Worm (Caenorhabditis elegans) whole organism, young adult: Measurements from ENCODE around the gene F54C9.3.

Experiments used
- B0019.2 ChIP-seq: fragments of 200-800 bp; sonication (Bioruptor generic); conservative IDR thresholded peaks from 2 replicates; pipeline ENCODE4 v1.3.6; 2022; ENCODE audit warnings: missing genetic modification reagents, missing genetic modification characterization, missing compliant biosample characterization
- B0261.1 ChIP-seq: sonication (generic microtip); optimal IDR thresholded peaks from 2 replicates; lab custom pipeline; 2016; ENCODE audit warnings: mild to moderate bottlenecking, missing genetic modification characterization, moderate library complexity, missing compliant biosample characterization
- F37B4.10 ChIP-seq: fragments of 200-800 bp; sonication (Bioruptor generic); IDR thresholded peaks from 2 replicates; pipeline ENCODE4 v1.3.6; 2022; ENCODE audit warnings: missing genetic modification characterization, missing compliant biosample characterization
- F49E8.2 ChIP-seq: sonication (generic microtip); optimal IDR thresholded peaks from 3 replicates; lab custom pipeline; 2017; ENCODE audit warnings: missing genetic modification characterization, mild to moderate bottlenecking, missing compliant biosample characterization, antibody characterized with exemption, moderate library complexity; ENCODE audit not compliant: insufficient read depth
- F52B5.7 ChIP-seq: sonication (generic microtip); optimal IDR thresholded peaks from 2 replicates; lab custom pipeline; 2016; ENCODE audit warnings: mild to moderate bottlenecking, missing genetic modification characterization, missing compliant biosample characterization
- F55B11.4 ChIP-seq: sonication (generic microtip); optimal IDR thresholded peaks from 2 replicates; lab custom pipeline; 2016; ENCODE audit warnings: missing compliant biosample characterization, missing genetic modification characterization, borderline replicate concordance; ENCODE audit not compliant: insufficient read depth
- F57C9.4 ChIP-seq: sonication (generic microtip); optimal IDR thresholded peaks from 2 replicates; lab custom pipeline; 2017; ENCODE audit warnings: mild to moderate bottlenecking, missing genetic modification characterization, missing compliant biosample characterization
- K12H6.12 ChIP-seq: fragments of 200-800 bp; sonication (Bioruptor generic); optimal IDR thresholded peaks from 2 replicates; lab custom pipeline; 2018; ENCODE audit warnings: mild to moderate bottlenecking, missing genetic modification characterization, missing compliant biosample characterization
- Y67H2A.10 ChIP-seq: fragments of 200-800 bp; sonication (Bioruptor generic); conservative IDR thresholded peaks from 2 replicates; pipeline ENCODE4 v1.3.6; 2022; ENCODE audit warnings: missing genetic modification reagents, missing genetic modification characterization, missing compliant biosample characterization
- attf-5 ChIP-seq: fragments of 200-800 bp; sonication (Bioruptor generic); optimal IDR thresholded peaks from 2 replicates; lab custom pipeline; 2018; ENCODE audit warnings: mild to moderate bottlenecking, missing genetic modification characterization, missing compliant biosample characterization
- ceh-27 ChIP-seq: fragments of 200-800 bp; sonication (Bioruptor generic); optimal IDR thresholded peaks from 2 replicates; lab custom pipeline; 2018; ENCODE audit warnings: mild to moderate bottlenecking, missing genetic modification characterization, moderate library complexity, missing compliant biosample characterization
- ceh-91 ChIP-seq: fragments of 200-800 bp; sonication (Bioruptor generic); IDR thresholded peaks from 2 replicates; pipeline ENCODE4 v1.3.6; 2022; ENCODE audit warnings: missing genetic modification reagents, missing genetic modification characterization, missing compliant biosample characterization
- chd-7 ChIP-seq: sonication (generic microtip); optimal IDR thresholded peaks from 2 replicates; lab custom pipeline; 2016; ENCODE audit warnings: mild to moderate bottlenecking, missing genetic modification characterization, moderate library complexity, missing compliant biosample characterization
- dox-1 ChIP-seq: fragments of 200-800 bp; sonication (Bioruptor generic); IDR thresholded peaks from 2 replicates; pipeline ENCODE4 v1.3.6; 2022; ENCODE audit warnings: missing genetic modification reagents, missing genetic modification characterization, missing compliant biosample characterization
- egrh-3 ChIP-seq: fragments of 200-800 bp; sonication (Bioruptor generic); IDR thresholded peaks from 2 replicates; pipeline ENCODE4 v1.3.6; 2022; ENCODE audit warnings: missing genetic modification reagents, missing genetic modification characterization, missing compliant biosample characterization
- ets-4 ChIP-seq: fragments of 200-800 bp; sonication (Bioruptor generic); optimal IDR thresholded peaks from 2 replicates; lab custom pipeline; 2018; ENCODE audit warnings: mild to moderate bottlenecking, missing genetic modification characterization, missing compliant biosample characterization
- him-1 ChIP-seq: sonication (generic microtip); optimal IDR thresholded peaks from 2 replicates; lab custom pipeline; 2016; ENCODE audit warnings: missing genotype, missing genetic modification reagents, missing genetic modification characterization, missing compliant biosample characterization
- hmg-1.2 ChIP-seq: fragments of 200-800 bp; sonication (Bioruptor generic); IDR thresholded peaks from 2 replicates; pipeline ENCODE4 v1.3.6; 2022; ENCODE audit warnings: missing genetic modification reagents, missing genetic modification characterization, missing compliant biosample characterization
- hrde-1 ChIP-seq: sonication (generic microtip); optimal IDR thresholded peaks from 2 replicates; lab custom pipeline; 2016; ENCODE audit warnings: missing genetic modification characterization, mild to moderate bottlenecking, missing compliant biosample characterization, moderate library complexity, missing genotype, missing genetic modification reagents, borderline replicate concordance
- lin-35 ChIP-seq, 3 experiments: fragments of 150-350 bp in 2 of 3; sonication (generic microtip) in 1 of 3; optimal IDR thresholded peaks; 2 replicates each; lab custom pipeline; 2014 to 2018; ENCODE audit warnings: missing biosample characterization in 3 of 3, missing genetic modification characterization in 3 of 3, missing genetic modification reagents in 3 of 3
- lin-54 ChIP-seq: fragments of 200-800 bp; sonication (Bioruptor generic); optimal IDR thresholded peaks from 2 replicates; lab custom pipeline; 2018; ENCODE audit warnings: mild to moderate bottlenecking, missing genetic modification characterization, missing compliant biosample characterization
- lir-1 ChIP-seq: fragments of 200-800 bp; sonication (Bioruptor generic); conservative IDR thresholded peaks from 2 replicates; pipeline ENCODE4 v1.3.6; 2022; ENCODE audit warnings: missing genetic modification reagents, missing genetic modification characterization, missing compliant biosample characterization
- madf-10 ChIP-seq: sonication (generic microtip); optimal IDR thresholded peaks from 2 replicates; lab custom pipeline; 2016; ENCODE audit warnings: mild to moderate bottlenecking, missing genetic modification characterization, missing compliant biosample characterization
- madf-8 ChIP-seq: fragments of 200-800 bp; sonication (Bioruptor generic); conservative IDR thresholded peaks from 2 replicates; pipeline ENCODE4 v1.3.6; 2022; ENCODE audit warnings: missing genetic modification reagents, missing genetic modification characterization, missing compliant biosample characterization
- nfya-2 ChIP-seq: fragments of 200-800 bp; sonication (Bioruptor generic); IDR thresholded peaks from 2 replicates; pipeline ENCODE4 v1.3.6; 2022; ENCODE audit warnings: missing genetic modification reagents, missing genetic modification characterization, missing compliant biosample characterization
- rcor-1 ChIP-seq: fragments of 200-800 bp; sonication (Bioruptor generic); IDR thresholded peaks from 2 replicates; pipeline ENCODE4 v1.3.6; 2022; ENCODE audit warnings: missing genetic modification reagents, missing genetic modification characterization, missing compliant biosample characterization
- zfh-2 ChIP-seq: fragments of 200-800 bp; sonication (Bioruptor generic); conservative IDR thresholded peaks from 2 replicates; pipeline ENCODE4 v1.3.6; 2022; ENCODE audit warnings: missing genetic modification reagents, missing genetic modification characterization, missing compliant biosample characterization

The F54C9.3 gene

ce11 chrII:8516783-8517182 is 49.9 kb downstream of the F54C9.3 start, which contains the start of gene rnh-2 (continued):
- TF ChIP-seq F55B11.4 (tag; lab: Kevin White, UChicago): no peak
- TF ChIP-seq rcor-1 (GFP tag; lab: Robert Waterston, UW): 0 out of 2 replicates have a peak, but pooled peaks have one; percentile 33
- no peak for TF ChIP-seq B0261.1 (tag; lab: Kevin White, UChicago)
- peak; percentile 44; the same call in 1 of the 2 replicates for TF ChIP-seq Y67H2A.10 (GFP tag; lab: Robert Waterston, UW)
- TF ChIP-seq ets-4 (GFP tag; lab: Kevin White, UChicago): no peak
- no peak for TF ChIP-seq chd-7 (tag; lab: Kevin White, UChicago)
- no peak for TF ChIP-seq zfh-2
- TF ChIP-seq lin-35 (GFP tag; optimal IDR thresholded peaks at IDR 0.05; lab: Kevin White, UChicago): peak in 1 of 3 experiments; percentile 58
- peak; percentile 80 for TF ChIP-seq madf-8 (GFP tag; lab: Robert Waterston, UW)
- TF ChIP-seq F57C9.4 (tag; lab: Kevin White, UChicago): no peak
- no peak for TF ChIP-seq nfya-2
- TF ChIP-seq egrh-3: no peak
- TF ChIP-seq ceh-91 (GFP tag; lab: Robert Waterston, UW): peak; percentile 68
- peak; percentile 78 for TF ChIP-seq him-1 (tag; lab: Kevin White, UChicago)
- peak; percentile 1 for TF ChIP-seq K12H6.12 (tag; lab: Kevin White, UChicago)
- TF ChIP-seq ceh-27 (GFP tag; lab: Kevin White, UChicago): peak; percentile 63
- TF ChIP-seq F52B5.7 (tag; lab: Kevin White, UChicago): no peak
- peak; percentile 60 for TF ChIP-seq hmg-1.2 (GFP tag; lab: Robert Waterston, UW)
- peak; percentile 65 for TF ChIP-seq F49E8.2 (tag; lab: Kevin White, UChicago)
- TF ChIP-seq B0019.2 (GFP tag; lab: Robert Waterston, UW): peak; percentile 70; the same call in 1 of the 2 replicates
- TF ChIP-seq dox-1 (GFP tag; lab: Robert Waterston, UW): peak; percentile 84
- TF ChIP-seq madf-10 (tag; lab: Kevin White, UChicago): peak; percentile 49
- peak; percentile 76 for TF ChIP-seq lin-54 (GFP tag; lab: Kevin White, UChicago)
- TF ChIP-seq F37B4.10: no peak
- 0 out of 2 replicates have a peak, but pooled peaks have one; percentile 36 for TF ChIP-seq lir-1 (GFP tag; lab: Robert Waterston, UW)
- no peak for TF ChIP-seq hrde-1
- peak; percentile 87 for TF ChIP-seq attf-5 (GFP tag; lab: Kevin White, UChicago)
- TF ChIP-seq, all 124 proteins: peak for 45
